Fruit fly (Drosophila melanogaster) whole organism, embryonic: Measurements from ENCODE around the gene Mur2B.

ENCODE experiments used
- Abd-B ChIP-seq: fragments of 200-800 bp; sonication (Bioruptor generic); optimal IDR thresholded peaks from 2 replicates; lab custom pipeline; 2018; ENCODE audit warnings: missing biosample characterization, mild to moderate bottlenecking, missing genetic modification characterization, moderate library complexity
- CG11723 ChIP-seq: fragments of 200-800 bp; sonication (Bioruptor generic); optimal IDR thresholded peaks from 2 replicates; lab custom pipeline; 2017; ENCODE audit warnings: missing biosample characterization, mild to moderate bottlenecking, missing genetic modification characterization
- CG14014 ChIP-seq: fragments of 200-800 bp; sonication (Bioruptor generic); IDR thresholded peaks from 2 replicates; pipeline ENCODE4 v1.3.6; 2022; ENCODE audit warnings: missing biosample characterization, missing genetic modification characterization
- CG2116 ChIP-seq: fragments of 200-800 bp; sonication (Bioruptor generic); optimal IDR thresholded peaks from 3 replicates; lab custom pipeline; 2018; ENCODE audit warnings: missing biosample characterization, mild to moderate bottlenecking, missing genetic modification characterization
- CG33213 ChIP-seq: fragments of 200-800 bp; sonication (Bioruptor generic); optimal IDR thresholded peaks from 3 replicates; lab custom pipeline; 2016; ENCODE audit warnings: missing biosample characterization, missing genetic modification characterization
- NC2α ChIP-seq: fragments of 200-800 bp; sonication (Bioruptor generic); optimal IDR thresholded peaks from 2 replicates; lab custom pipeline; 2016; ENCODE audit warnings: missing biosample characterization, missing genetic modification characterization
- NK7.1 ChIP-seq: fragments of 200-800 bp; sonication (Bioruptor generic); optimal IDR thresholded peaks from 3 replicates; lab custom pipeline; 2016; ENCODE audit warnings: missing biosample characterization, missing genetic modification characterization
- insv ChIP-seq, 2 experiments: fragments of 200-800 bp; sonication (Bioruptor generic); optimal IDR thresholded peaks; 3 replicates each; lab custom pipeline; 2016 to 2018; ENCODE audit warnings: missing biosample characterization in 2 of 2, missing genetic modification characterization in 2 of 2

DNA sequence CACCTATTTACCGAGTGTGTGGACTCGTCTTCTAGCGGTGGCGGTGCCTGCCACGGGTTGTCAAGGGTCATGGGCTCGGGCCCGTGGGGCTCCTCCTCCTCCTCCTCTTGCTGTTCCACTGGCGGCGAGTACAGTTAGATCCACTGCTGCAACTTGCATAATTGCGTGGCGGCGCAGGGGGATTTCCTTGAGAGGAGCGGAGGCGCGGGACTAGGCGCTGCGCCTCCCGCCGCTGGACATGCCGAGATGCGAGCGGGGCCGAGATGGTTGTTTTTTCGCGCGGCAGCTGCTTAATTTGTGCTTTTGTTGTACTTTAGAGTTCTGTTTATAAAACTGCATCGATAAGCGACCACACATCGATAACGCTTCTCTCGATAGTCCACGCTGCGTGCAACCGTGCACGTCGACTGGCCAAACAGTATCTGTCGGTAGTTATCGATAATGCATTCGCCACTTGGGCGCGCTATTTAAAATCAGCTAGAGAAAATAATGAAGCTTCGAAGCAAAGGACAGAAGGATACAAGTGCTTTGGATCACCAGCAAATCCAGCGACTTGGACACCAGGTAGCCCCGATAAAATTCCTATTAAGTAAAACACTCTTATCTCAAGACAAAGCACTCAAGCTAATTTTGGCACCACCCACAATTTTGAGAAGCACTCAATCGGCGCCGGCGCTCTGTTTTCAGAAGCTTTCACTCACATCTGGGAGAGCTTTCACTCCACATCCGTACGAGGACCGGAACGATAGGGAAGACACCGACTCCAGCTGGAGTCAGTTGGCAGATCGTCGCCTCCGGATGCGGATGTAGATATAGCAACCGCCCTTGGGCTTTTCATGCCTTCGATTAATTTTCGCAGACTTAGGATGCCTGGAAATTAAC, 27.2 kb upstream of the Mur2B start, which contains the start of gene a6:
- TF ChIP-seq CG11723 (GFP tag; lab: Kevin White, UChicago) (no peak), insv (GFP tag; optimal IDR thresholded peaks at IDR 0.05; lab: Kevin White, UChicago) (no peak), CG2116 (GFP tag; lab: Kevin White, UChicago) (peak; percentile 99), Abd-B (GFP tag; lab: Kevin White, UChicago) (no peak), NC2α (GFP tag; lab: Kevin White, UChicago) (no peak), CG33213 (GFP tag; lab: Kevin White, UChicago) (no peak), NK7.1 (GFP tag; lab: Kevin White, UChicago) (no peak), CG14014 (GFP tag; lab: Robert Waterston, UW) (no peak)
